Worm (Caenorhabditis elegans): Measurements from ENCODE around the gene col-131.

ce11 chrIV:13052568-13052967 lies 14.5 kb downstream of the col-131 start, which contains the start of gene F49E11.7:
- no peak for TF ChIP-seq unc-62 (GFP tag; optimal IDR thresholded peaks at IDR 0.05 in 1 of 2)
- TF ChIP-seq unc-62 (tag; optimal IDR thresholded peaks at IDR 0.05) = no peak
- TF ChIP-seq hif-1 (tag; optimal IDR thresholded peaks at IDR 0.05) = no peak
- no peak for TF ChIP-seq zfp-2 (tag; optimal IDR thresholded peaks at IDR 0.05)
- no peak for TF ChIP-seq lin-13 (GFP tag; optimal IDR thresholded peaks at IDR 0.05)
- no peak for TF ChIP-seq mdl-1 (tag; optimal IDR thresholded peaks at IDR 0.05)
- TF ChIP-seq dpl-1 (GFP tag; optimal IDR thresholded peaks at IDR 0.05) = no peak
- no peak for TF ChIP-seq skn-1 (tag; optimal IDR thresholded peaks at IDR 0.05)
- TF ChIP-seq Y75B8A.6 (GFP tag; IDR thresholded peaks at IDR 0.05) = no peak
- TF ChIP-seq aly-2 (tag; optimal IDR thresholded peaks at IDR 0.05) = no peak
- TF ChIP-seq nhr-76 (tag; optimal IDR thresholded peaks at IDR 0.05) = no peak
